Fruit fly (Drosophila melanogaster) Kc167 (cell line): Measurements from ENCODE around the gene CG12009.

Experiments
- Myc ChIP-seq: fragments of >200 bp; optimal IDR thresholded peaks from 2 replicates; lab custom pipeline; 2017; ENCODE audit warnings: missing external identifiers
- Sin3A ChIP-seq: fragments of >200 bp; optimal IDR thresholded peaks from 2 replicates; lab custom pipeline; 2018; ENCODE audit warnings: missing external identifiers
- h ChIP-seq: fragments of >200 bp; optimal IDR thresholded peaks from 3 replicates; lab custom pipeline; 2018; ENCODE audit warnings: missing external identifiers
- insv ChIP-seq: fragments of >200 bp; optimal IDR thresholded peaks from 3 replicates; lab custom pipeline; 2018; ENCODE audit warnings: missing external identifiers
- psq ChIP-seq: fragments of >200 bp; optimal IDR thresholded peaks from 2 replicates; lab custom pipeline; 2017; ENCODE audit warnings: missing external identifiers
- ttk ChIP-seq: sonication (Bioruptor generic); optimal IDR thresholded peaks from 2 replicates; lab custom pipeline; 2017; ENCODE audit warnings: missing external identifiers

- no peak for TF ChIP-seq ttk (lab: Kevin White, UChicago)
- TF ChIP-seq h (lab: Kevin White, UChicago), result no peak
- no peak for TF ChIP-seq psq
- TF ChIP-seq Sin3A (lab: Kevin White, UChicago), result no peak
- TF ChIP-seq insv (lab: Kevin White, UChicago), result no peak
- no peak for TF ChIP-seq Myc (lab: Kevin White, UChicago)
Observed at dm6 chr3L:3284900-3285299, 6.4 kb upstream of the CG12009 start.
